Fruit fly (Drosophila melanogaster) Kc167 (cell line): Measurements from ENCODE around the gene Bub3.

Experiments
- Myc ChIP-seq: fragments of >200 bp; optimal IDR thresholded peaks from 2 replicates; lab custom pipeline; 2017; ENCODE audit warnings: missing external identifiers
- Sin3A ChIP-seq: fragments of >200 bp; optimal IDR thresholded peaks from 2 replicates; lab custom pipeline; 2018; ENCODE audit warnings: missing external identifiers
- psq ChIP-seq: fragments of >200 bp; optimal IDR thresholded peaks from 2 replicates; lab custom pipeline; 2017; ENCODE audit warnings: missing external identifiers

DNA sequence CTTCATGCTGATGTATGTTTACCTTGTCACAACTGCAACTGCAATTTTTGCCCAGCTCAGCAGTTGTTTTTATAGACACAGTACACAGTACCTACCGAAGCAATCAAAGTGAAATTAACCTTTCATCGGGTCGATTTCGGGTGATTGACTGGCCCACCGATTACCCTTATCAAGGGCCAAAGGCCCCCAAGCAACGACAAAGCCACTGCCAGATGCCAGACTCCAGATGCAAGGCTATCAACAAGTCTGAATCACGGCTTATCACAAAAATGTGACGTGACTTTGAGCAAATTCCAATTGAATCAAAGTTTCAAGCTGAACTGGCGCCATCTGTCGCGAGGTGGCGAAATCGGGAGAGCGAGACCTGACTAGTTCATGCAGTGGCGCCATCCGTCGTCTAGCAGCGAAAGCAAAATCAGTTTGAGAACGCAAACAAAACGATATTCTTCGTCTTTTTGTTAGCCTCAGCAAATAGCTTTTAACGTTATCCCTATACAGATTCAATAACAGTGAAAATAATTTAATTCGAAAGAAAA lies 41.6 kb upstream of the Bub3 start, which contains the start of gene Obp99b:
- TF ChIP-seq Sin3A (lab: Kevin White, UChicago) (no peak), psq (lab: Kevin White, UChicago) (no peak), Myc (no peak)
